Fruit fly (Drosophila melanogaster): Measurements from ENCODE around the gene CG7443.

dm6 chr3R:8292034-8292433 lies 32.1 kb upstream of the CG7443 start, which contains the start of gene CG31463:
- TF ChIP-seq CG34367 (tag; optimal IDR thresholded peaks at IDR 0.05), result no peak
- no peak for TF ChIP-seq CG32121 (GFP tag; IDR thresholded peaks at IDR 0.05)
- TF ChIP-seq Snoo (tag; optimal IDR thresholded peaks at IDR 0.05), result no peak
- TF ChIP-seq CG4496 (GFP tag; IDR thresholded peaks at IDR 0.05), result no peak
- no peak for TF ChIP-seq EcR (GFP tag; optimal IDR thresholded peaks at IDR 0.05)

All from whole organism, pupa.